Worm (Caenorhabditis elegans): ENCODE data around the gene D1086.10.

The D1086.10 gene

ce11 chrV:14107511-14107910 lies 25.0 kb downstream of the D1086.10 start, which contains the start of gene H39E23.3:
H39E23.3 (plus strand) TSS chrV:14107811.
- no peak for TF ChIP-seq pes-1 (GFP tag; IDR thresholded peaks at IDR 0.05)

- no peak for TF ChIP-seq tbx-11 (GFP tag; IDR thresholded peaks at IDR 0.05)
- no peak for TF ChIP-seq flt-1 (GFP tag; IDR thresholded peaks at IDR 0.05)
- TF ChIP-seq F13C5.2 (tag; optimal IDR thresholded peaks at IDR 0.05) = no peak
Measured at ce11 chrV:14110042-14110441, 27.5 kb downstream of the D1086.10 start, which contains the start of gene H39E23.2. H39E23.2 (plus strand) TSS chrV:14110342.

- TF ChIP-seq ama-1 (optimal IDR thresholded peaks at IDR 0.05) = no peak
- TF ChIP-seq tbx-37 (GFP tag; conservative IDR thresholded peaks at IDR 0.05) = no peak
- no peak for TF ChIP-seq tbx-11 (GFP tag; IDR thresholded peaks at IDR 0.05)
- no peak for TF ChIP-seq pes-1 (GFP tag; IDR thresholded peaks at IDR 0.05)
- no peak for TF ChIP-seq ceh-36 (tag; optimal IDR thresholded peaks at IDR 0.05)
- no peak for TF ChIP-seq hmg-4 (GFP tag; optimal IDR thresholded peaks at IDR 0.05)
- TF ChIP-seq ets-7 (tag; optimal IDR thresholded peaks at IDR 0.05) = no peak
- no peak for TF ChIP-seq F13C5.2 (tag; optimal IDR thresholded peaks at IDR 0.05)
- no peak for TF ChIP-seq aly-1 (tag; optimal IDR thresholded peaks at IDR 0.05)
- TF ChIP-seq flt-1 (GFP tag; IDR thresholded peaks at IDR 0.05) = no peak
Measured at ce11 chrV:14120674-14121073, 38.1 kb downstream of the D1086.10 start.

ce11 chrV:14123176-14123575 lies 40.6 kb downstream of the D1086.10 start:
- TF ChIP-seq ceh-13 (GFP tag; optimal IDR thresholded peaks at IDR 0.05) (no peak), flt-1 (GFP tag; IDR thresholded peaks at IDR 0.05) (no peak)

- no peak for TF ChIP-seq F13C5.2 (tag; optimal IDR thresholded peaks at IDR 0.05)
- TF ChIP-seq tbx-11 (GFP tag; IDR thresholded peaks at IDR 0.05) = no peak
- no peak for TF ChIP-seq ceh-13 (GFP tag; optimal IDR thresholded peaks at IDR 0.05)
- no peak for TF ChIP-seq ets-7 (tag; optimal IDR thresholded peaks at IDR 0.05)
- TF ChIP-seq scrt-1 (GFP tag; IDR thresholded peaks at IDR 0.05) = no peak
- no peak for TF ChIP-seq hnd-1 (tag; optimal IDR thresholded peaks at IDR 0.05)
- no peak for TF ChIP-seq pes-1 (GFP tag; IDR thresholded peaks at IDR 0.05)
- no peak for TF ChIP-seq tra-4 (tag; optimal IDR thresholded peaks at IDR 0.05)
- no peak for TF ChIP-seq ceh-36 (tag; optimal IDR thresholded peaks at IDR 0.05)
- no peak for TF ChIP-seq sea-1 (GFP tag; conservative IDR thresholded peaks at IDR 0.05)
- TF ChIP-seq ama-1 (optimal IDR thresholded peaks at IDR 0.05) = no peak
- no peak for TF ChIP-seq flt-1 (GFP tag; IDR thresholded peaks at IDR 0.05)
- no peak for TF ChIP-seq hmbx-1 (tag; optimal IDR thresholded peaks at IDR 0.05)
- no peak for TF ChIP-seq tbx-37 (GFP tag; conservative IDR thresholded peaks at IDR 0.05)
Measured at ce11 chrV:14126341-14126924, 43.9 kb downstream of the D1086.10 start.

- TF ChIP-seq sea-1 (GFP tag; conservative IDR thresholded peaks at IDR 0.05) (no peak), pes-1 (GFP tag; IDR thresholded peaks at IDR 0.05) (no peak), tbx-37 (GFP tag; conservative IDR thresholded peaks at IDR 0.05) (no peak), tbx-11 (GFP tag; IDR thresholded peaks at IDR 0.05) (no peak), ceh-13 (GFP tag; optimal IDR thresholded peaks at IDR 0.05) (no peak)
Measured at ce11 chrV:14127834-14128233, 45.3 kb downstream of the D1086.10 start.

ce11 chrV:14128858-14129257 lies 46.3 kb downstream of the D1086.10 start:
- TF ChIP-seq hmg-4 (GFP tag; optimal IDR thresholded peaks at IDR 0.05) (no peak), tbx-37 (GFP tag; conservative IDR thresholded peaks at IDR 0.05) (no peak), ceh-36 (tag; optimal IDR thresholded peaks at IDR 0.05) (no peak), aly-1 (tag; optimal IDR thresholded peaks at IDR 0.05) (no peak), pes-1 (GFP tag; IDR thresholded peaks at IDR 0.05) (no peak), flt-1 (GFP tag; IDR thresholded peaks at IDR 0.05) (no peak), sea-1 (GFP tag; conservative IDR thresholded peaks at IDR 0.05) (no peak), ceh-13 (GFP tag; optimal IDR thresholded peaks at IDR 0.05) (no peak), ets-7 (tag; optimal IDR thresholded peaks at IDR 0.05) (no peak), hnd-1 (tag; optimal IDR thresholded peaks at IDR 0.05) (no peak), tra-4 (tag; optimal IDR thresholded peaks at IDR 0.05) (no peak), F13C5.2 (tag; optimal IDR thresholded peaks at IDR 0.05) (no peak), ama-1 (optimal IDR thresholded peaks at IDR 0.05) (no peak), B0310.2 (tag; optimal IDR thresholded peaks at IDR 0.05) (no peak)

- no peak for TF ChIP-seq ceh-36 (tag; optimal IDR thresholded peaks at IDR 0.05)
- TF ChIP-seq hmg-4 (GFP tag; optimal IDR thresholded peaks at IDR 0.05) = no peak
- TF ChIP-seq aly-1 (tag; optimal IDR thresholded peaks at IDR 0.05) = no peak
- no peak for TF ChIP-seq hnd-1 (tag; optimal IDR thresholded peaks at IDR 0.05)
- TF ChIP-seq scrt-1 (GFP tag; IDR thresholded peaks at IDR 0.05) = no peak
- no peak for TF ChIP-seq ceh-13 (GFP tag; optimal IDR thresholded peaks at IDR 0.05)
- no peak for TF ChIP-seq sea-1 (GFP tag; conservative IDR thresholded peaks at IDR 0.05)
Measured at ce11 chrV:14130226-14130625, 47.7 kb downstream of the D1086.10 start.

Data from whole organism, early embryonic.